Fruit fly (Drosophila melanogaster) whole organism, embryonic: ENCODE results near the gene CG13454.

Experiments
- Antp ChIP-seq: fragments of 200-800 bp; sonication (Bioruptor generic); optimal IDR thresholded peaks from 3 replicates; lab custom pipeline; 2016; ENCODE audit warnings: missing biosample characterization, missing genetic modification characterization
- Atf-2 ChIP-seq: fragments of 200-800 bp; sonication (Bioruptor generic); optimal IDR thresholded peaks from 2 replicates; lab custom pipeline; 2016; ENCODE audit warnings: missing biosample characterization, missing genetic modification characterization
- Awh ChIP-seq: fragments of 200-800 bp; sonication (Bioruptor generic); IDR thresholded peaks from 2 replicates; pipeline ENCODE4, ENCODE4 v1.3.6; 2022; ENCODE audit warnings: missing biosample characterization, missing genetic modification characterization
- C15 ChIP-seq: fragments of 200-800 bp; sonication (Bioruptor generic); IDR thresholded peaks from 3 replicates; pipeline ENCODE4 v1.3.6; 2022; ENCODE audit warnings: missing biosample characterization, missing genetic modification characterization
- CG11456 ChIP-seq: fragments of 200-800 bp; sonication (Bioruptor generic); IDR thresholded peaks from 3 replicates; pipeline ENCODE4 v1.3.6; 2022; ENCODE audit warnings: missing biosample characterization, missing genetic modification characterization
- CG11695 ChIP-seq: fragments of 200-800 bp; sonication (Bioruptor generic); IDR thresholded peaks from 3 replicates; pipeline ENCODE4 v1.3.6; 2022; ENCODE audit warnings: missing biosample characterization, missing genetic modification characterization
- CG11723 ChIP-seq: fragments of 200-800 bp; sonication (Bioruptor generic); optimal IDR thresholded peaks from 2 replicates; lab custom pipeline; 2017; ENCODE audit warnings: missing biosample characterization, mild to moderate bottlenecking, missing genetic modification characterization
- CG12744 ChIP-seq: fragments of 200-800 bp; sonication (Bioruptor generic); optimal IDR thresholded peaks from 2 replicates; lab custom pipeline; 2016; ENCODE audit warnings: missing biosample characterization, missing genetic modification characterization
- CG15479 ChIP-seq: fragments of 200-800 bp; sonication (Bioruptor generic); optimal IDR thresholded peaks from 3 replicates; lab custom pipeline; 2019; ENCODE audit warnings: missing biosample characterization, mild to moderate bottlenecking, missing genetic modification characterization, moderate library complexity
- CG16779 ChIP-seq: fragments of 200-800 bp; sonication (Bioruptor generic); IDR thresholded peaks from 2 replicates; pipeline ENCODE4 v1.3.6; 2022; ENCODE audit warnings: missing biosample characterization, missing genetic modification characterization
- CG1792 ChIP-seq: fragments of 200-800 bp; sonication (Bioruptor generic); optimal IDR thresholded peaks from 2 replicates; lab custom pipeline; 2016; ENCODE audit warnings: missing biosample characterization, missing genetic modification characterization
- CG18764 ChIP-seq: fragments of 200-800 bp; sonication (Bioruptor generic); optimal IDR thresholded peaks from 3 replicates; lab custom pipeline; 2016; ENCODE audit warnings: missing biosample characterization, missing genetic modification characterization
- CG2120 ChIP-seq: fragments of 200-800 bp; sonication (Bioruptor generic); optimal IDR thresholded peaks from 3 replicates; lab custom pipeline; 2016; ENCODE audit warnings: missing biosample characterization, missing genetic modification characterization
- CG30403 ChIP-seq: fragments of 200-800 bp; sonication (Bioruptor generic); optimal IDR thresholded peaks from 3 replicates; lab custom pipeline; 2016; ENCODE audit warnings: missing biosample characterization, missing genetic modification characterization
- CG34224 ChIP-seq: fragments of 200-800 bp; sonication (Bioruptor generic); IDR thresholded peaks from 3 replicates; pipeline ENCODE4 v1.3.6; 2022; ENCODE audit warnings: missing biosample characterization, missing genetic modification characterization; ENCODE audit not compliant: partially characterized antibody
- CG3726 ChIP-seq: fragments of 200-800 bp; sonication (Bioruptor generic); IDR thresholded peaks from 3 replicates; pipeline ENCODE4, ENCODE4 v1.3.6; 2022; ENCODE audit warnings: missing biosample characterization, missing genetic modification characterization
- CG6689 ChIP-seq: fragments of 200-800 bp; sonication (Bioruptor generic); IDR thresholded peaks from 2 replicates; pipeline ENCODE4 v1.3.6; 2022; ENCODE audit warnings: missing biosample characterization, missing genetic modification characterization
- CG7357 ChIP-seq: fragments of 200-800 bp; sonication (Bioruptor generic); IDR thresholded peaks from 3 replicates; pipeline ENCODE4 v1.3.6; 2022; ENCODE audit warnings: missing biosample characterization, missing genetic modification characterization
- CG7556 ChIP-seq: fragments of 200-800 bp; sonication (Bioruptor generic); optimal IDR thresholded peaks from 2 replicates; lab custom pipeline; 2017; ENCODE audit warnings: missing biosample characterization, mild to moderate bottlenecking, missing genetic modification characterization
- CG7745 ChIP-seq: fragments of 200-800 bp; sonication (Bioruptor generic); optimal IDR thresholded peaks from 2 replicates; lab custom pipeline; 2018; ENCODE audit warnings: missing biosample characterization, mild to moderate bottlenecking, missing genetic modification characterization, moderate library complexity
- CG7928 ChIP-seq: fragments of 200-800 bp; sonication (Bioruptor generic); optimal IDR thresholded peaks from 2 replicates; lab custom pipeline; 2017; ENCODE audit warnings: missing biosample characterization, mild to moderate bottlenecking, missing genetic modification characterization
- CG8765 ChIP-seq: fragments of 200-800 bp; sonication (Bioruptor generic); IDR thresholded peaks from 2 replicates; pipeline ENCODE4 v1.3.6; 2022; ENCODE audit warnings: missing biosample characterization, missing genetic modification characterization
- CG9797 ChIP-seq: fragments of 200-800 bp; sonication (Bioruptor generic); optimal IDR thresholded peaks from 3 replicates; lab custom pipeline; 2018; ENCODE audit warnings: missing biosample characterization, mild to moderate bottlenecking, missing genetic modification characterization
- Camta ChIP-seq: fragments of 200-800 bp; sonication (Bioruptor generic); optimal IDR thresholded peaks from 2 replicates; lab custom pipeline; 2016; ENCODE audit warnings: missing biosample characterization, missing genetic modification characterization
- Chrac-16 ChIP-seq: fragments of 200-800 bp; sonication (Bioruptor generic); optimal IDR thresholded peaks from 3 replicates; lab custom pipeline; 2016; ENCODE audit warnings: missing biosample characterization, missing genetic modification characterization
- Doc2 ChIP-seq: fragments of 200-800 bp; sonication (Bioruptor generic); IDR thresholded peaks from 2 replicates; pipeline ENCODE4 v1.3.6; 2022; ENCODE audit warnings: missing biosample characterization, missing genetic modification characterization
- Doc3 ChIP-seq: fragments of 200-800 bp; sonication (Bioruptor generic); IDR thresholded peaks from 3 replicates; pipeline ENCODE4 v1.3.6; 2022; ENCODE audit warnings: missing biosample characterization, missing genetic modification characterization; ENCODE audit not compliant: partially characterized antibody
- E2f1 ChIP-seq: fragments of 200-800 bp; sonication (Bioruptor generic); IDR thresholded peaks from 2 replicates; pipeline ENCODE4 v1.3.6; 2022; ENCODE audit warnings: missing biosample characterization, missing genetic modification characterization
- Ets65A ChIP-seq: fragments of 200-800 bp; sonication (Bioruptor generic); peaks from one replicate; lab custom pipeline; 2016; ENCODE audit warnings: missing biosample characterization, missing genetic modification characterization
- HLH3B ChIP-seq: fragments of 200-800 bp; sonication (Bioruptor generic); IDR thresholded peaks from 2 replicates; pipeline ENCODE4 v1.3.6; 2022; ENCODE audit warnings: missing biosample characterization, missing genetic modification characterization
- HmgZ ChIP-seq: fragments of 200-800 bp; sonication (Bioruptor generic); optimal IDR thresholded peaks from 2 replicates; lab custom pipeline; 2018; ENCODE audit warnings: missing biosample characterization, mild to moderate bottlenecking, missing genetic modification characterization
- MBD-R2 ChIP-seq: fragments of 200-800 bp; sonication (Bioruptor generic); IDR thresholded peaks from 2 replicates; pipeline ENCODE4 v1.3.6; 2022; ENCODE audit warnings: missing biosample characterization, missing genetic modification characterization
- Myb ChIP-seq: fragments of 200-800 bp; sonication (Bioruptor generic); optimal IDR thresholded peaks from 2 replicates; lab custom pipeline; 2016; ENCODE audit warnings: missing biosample characterization, missing genetic modification characterization
- Oli ChIP-seq: fragments of 200-800 bp; sonication (Bioruptor generic); optimal IDR thresholded peaks from 2 replicates; lab custom pipeline; 2018; ENCODE audit warnings: missing biosample characterization, mild to moderate bottlenecking, missing genetic modification characterization, moderate library complexity
- Sox100B ChIP-seq: fragments of 200-800 bp; sonication (Bioruptor generic); optimal IDR thresholded peaks from 3 replicates; lab custom pipeline; 2018; ENCODE audit warnings: missing biosample characterization, mild to moderate bottlenecking, missing genetic modification characterization
- Spps ChIP-seq: fragments of 200-800 bp; sonication (Bioruptor generic); optimal IDR thresholded peaks from 2 replicates; lab custom pipeline; 2018; ENCODE audit warnings: missing biosample characterization, mild to moderate bottlenecking, missing genetic modification characterization
- aop ChIP-seq: fragments of 200-800 bp; sonication (Bioruptor generic); IDR thresholded peaks from 2 replicates; pipeline ENCODE4 v1.3.6; 2022; ENCODE audit warnings: missing biosample characterization, missing genetic modification characterization
- bbx ChIP-seq: fragments of 200-800 bp; sonication (Bioruptor generic); IDR thresholded peaks from 2 replicates; pipeline ENCODE4 v1.3.6; 2022; ENCODE audit warnings: missing biosample characterization, missing genetic modification characterization; ENCODE audit not compliant: partially characterized antibody
- fru ChIP-seq: fragments of >200 bp; optimal IDR thresholded peaks from 2 replicates; lab custom pipeline; 2017
- grn ChIP-seq: fragments of 200-800 bp; sonication (Bioruptor generic); optimal IDR thresholded peaks from 3 replicates; lab custom pipeline; 2017; ENCODE audit warnings: missing biosample characterization, missing genetic modification characterization
- gsb ChIP-seq: fragments of 200-800 bp; sonication (Bioruptor generic); IDR thresholded peaks from 2 replicates; pipeline ENCODE4 v1.3.6; 2022; ENCODE audit warnings: missing biosample characterization, missing genetic modification characterization
- hth ChIP-seq: fragments of >200 bp; optimal IDR thresholded peaks from 2 replicates; lab custom pipeline; 2017; ENCODE audit warnings: inconsistent platforms
- ind ChIP-seq: fragments of 200-800 bp; sonication (Bioruptor generic); optimal IDR thresholded peaks from 3 replicates; lab custom pipeline; 2016; ENCODE audit warnings: missing biosample characterization, missing genetic modification characterization
- nerfin-1 ChIP-seq: fragments of 200-800 bp; sonication (Bioruptor generic); optimal IDR thresholded peaks from 3 replicates; lab custom pipeline; 2019; ENCODE audit warnings: missing biosample characterization, mild to moderate bottlenecking, missing genetic modification characterization, moderate library complexity
- otp ChIP-seq: fragments of 200-800 bp; sonication (Bioruptor generic); IDR thresholded peaks from 3 replicates; pipeline ENCODE4, ENCODE4 v1.3.6; 2022; ENCODE audit warnings: missing biosample characterization, missing genetic modification characterization
- pnt ChIP-seq: fragments of 200-800 bp; sonication (Bioruptor generic); optimal IDR thresholded peaks from 3 replicates; lab custom pipeline; 2016; ENCODE audit warnings: missing biosample characterization, missing genetic modification characterization
- rib ChIP-seq: fragments of 200-800 bp; sonication (Bioruptor generic); IDR thresholded peaks from 2 replicates; pipeline ENCODE4 v1.3.6; 2022; ENCODE audit warnings: missing biosample characterization, missing genetic modification characterization
- shn ChIP-seq: fragments of 200-800 bp; sonication (Bioruptor generic); optimal IDR thresholded peaks from 3 replicates; lab custom pipeline; 2016; ENCODE audit warnings: missing biosample characterization, missing genetic modification characterization
- sisA ChIP-seq: fragments of 200-800 bp; sonication (Bioruptor generic); IDR thresholded peaks from 2 replicates; pipeline ENCODE4 v1.3.6; 2022; ENCODE audit warnings: missing biosample characterization, missing genetic modification characterization
- sob ChIP-seq: fragments of 200-800 bp; sonication (Bioruptor generic); IDR thresholded peaks from 2 replicates; pipeline ENCODE4 v1.3.6; 2022; ENCODE audit warnings: missing biosample characterization, missing genetic modification characterization
- toy ChIP-seq: fragments of 200-800 bp; sonication (Bioruptor generic); IDR thresholded peaks from 2 replicates; pipeline ENCODE4 v1.3.6; 2022; ENCODE audit warnings: missing biosample characterization, missing genetic modification characterization
- yki ChIP-seq: fragments of >200 bp; optimal IDR thresholded peaks from 3 replicates; lab custom pipeline; 2018

Gene CG13454

DNA sequence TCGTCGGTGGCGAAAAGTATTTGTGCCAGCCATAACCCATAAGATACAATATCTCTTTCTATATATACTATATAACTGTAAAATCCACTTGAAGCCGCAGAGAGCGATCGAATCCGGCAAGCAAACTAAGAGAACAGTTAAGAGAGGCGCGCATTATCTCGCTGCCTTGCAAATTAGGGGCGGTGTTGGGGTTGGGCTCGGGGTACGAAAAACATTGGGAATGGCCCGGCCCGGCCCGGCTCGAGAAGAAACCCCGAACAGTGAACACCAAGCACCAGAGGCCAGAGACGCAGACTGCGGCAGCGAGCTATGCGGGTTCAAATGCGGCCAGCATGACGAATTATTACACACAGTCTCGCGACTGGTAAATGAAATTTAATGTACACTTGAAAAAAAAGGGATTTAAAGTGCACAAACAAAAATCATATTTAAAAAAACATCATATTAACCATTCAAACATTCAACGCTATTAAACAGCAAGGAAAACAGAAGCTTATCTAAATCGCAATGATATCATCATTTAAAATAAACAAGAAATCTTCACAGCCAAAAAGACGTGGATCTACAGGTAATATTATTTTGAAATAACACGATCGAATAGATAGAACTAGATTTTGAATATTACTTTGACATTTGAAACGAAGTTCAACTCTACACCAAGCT lies 15.6 kb upstream of the CG13454 start (continued):
- 0 out of 3 replicates have a peak, but pooled peaks have one; percentile 39 for TF ChIP-seq C15
- peak; percentile 42 for TF ChIP-seq sisA
- TF ChIP-seq E2f1 (GFP tag; lab: Robert Waterston, UW): no peak
- peak; percentile 16; the same call in 1 of the 2 replicates for TF ChIP-seq MBD-R2 (GFP tag; lab: Robert Waterston, UW)
- peak; percentile 27 for TF ChIP-seq Antp
- 0 out of 3 replicates have a peak, but pooled peaks have one; percentile 11 for TF ChIP-seq CG3726
- TF ChIP-seq CG11723 (GFP tag; lab: Kevin White, UChicago): no peak
- TF ChIP-seq bbx (GFP tag; lab: Robert Waterston, UW): no peak
- TF ChIP-seq Oli (tag; lab: Kevin White, UChicago): peak; percentile 25
- no peak for TF ChIP-seq pnt (GFP tag; lab: Kevin White, UChicago)
- TF ChIP-seq CG2120 (GFP tag; lab: Kevin White, UChicago): no peak
- no peak for TF ChIP-seq fru
- 0 out of 2 replicates have a peak, but pooled peaks have one; percentile 34 for TF ChIP-seq sob
- peak; percentile 47; the same call in 1 of the 2 replicates for TF ChIP-seq gsb (GFP tag; lab: Robert Waterston, UW)
- peak; percentile 5 for TF ChIP-seq CG1792 (GFP tag; lab: Kevin White, UChicago)
- TF ChIP-seq Myb (GFP tag; lab: Kevin White, UChicago): peak; percentile 14
- no peak for TF ChIP-seq yki (lab: Kevin White, UChicago)
- TF ChIP-seq grn (GFP tag; lab: Kevin White, UChicago): no peak
- peak; percentile 2 for TF ChIP-seq HmgZ (tag; lab: Kevin White, UChicago)
- peak; percentile 52 for TF ChIP-seq ind
- no peak for TF ChIP-seq CG16779 (GFP tag; lab: Robert Waterston, UW)
- peak; percentile 32 for TF ChIP-seq CG30403
- TF ChIP-seq HLH3B (GFP tag; lab: Robert Waterston, UW): no peak; the same call in 1 of the 2 replicates
- peak; percentile 39; the same call in 1 of the 3 replicates for TF ChIP-seq CG11695 (GFP tag; lab: Robert Waterston, UW)
- 0 out of 2 replicates have a peak, but pooled peaks have one; percentile 41 for TF ChIP-seq Awh (GFP tag; lab: Robert Waterston, UW)
- TF ChIP-seq CG7357: no peak
- peak; percentile 54 for TF ChIP-seq CG7556
- no peak for TF ChIP-seq CG12744 (GFP tag; lab: Kevin White, UChicago)
- TF ChIP-seq Chrac-16: peak; percentile 1
- no peak for TF ChIP-seq toy (GFP tag; lab: Robert Waterston, UW)
- TF ChIP-seq rib (GFP tag; lab: Robert Waterston, UW): 0 out of 2 replicates have a peak, but pooled peaks have one; percentile 58
- no peak for TF ChIP-seq CG18764 (GFP tag; lab: Kevin White, UChicago)
- no peak for TF ChIP-seq Camta (GFP tag; lab: Kevin White, UChicago)
- TF ChIP-seq Ets65A (GFP tag; lab: Kevin White, UChicago): no peak
- no peak for TF ChIP-seq hth
- peak; percentile 16 for TF ChIP-seq Atf-2
- TF ChIP-seq nerfin-1 (tag; lab: Kevin White, UChicago): no peak
- peak; percentile 35; the same call in 1 of the 2 replicates for TF ChIP-seq CG8765 (GFP tag; lab: Robert Waterston, UW)
- TF ChIP-seq CG9797: no peak
- no peak for TF ChIP-seq CG15479 (GFP tag; lab: Kevin White, UChicago)
- TF ChIP-seq CG7745 (tag; lab: Kevin White, UChicago): no peak
- TF ChIP-seq aop: no peak
- 0 out of 3 replicates have a peak, but pooled peaks have one; percentile 43 for TF ChIP-seq otp (GFP tag; lab: Robert Waterston, UW)
- peak; percentile 78 for TF ChIP-seq Sox100B (GFP tag; lab: Kevin White, UChicago)
- TF ChIP-seq Doc3: no peak
- TF ChIP-seq CG11456 (GFP tag; lab: Robert Waterston, UW): 0 out of 3 replicates have a peak, but pooled peaks have one; percentile 43
- TF ChIP-seq CG6689 (GFP tag; lab: Robert Waterston, UW): peak; percentile 34; the same call in 1 of the 2 replicates
- TF ChIP-seq CG7928: no peak
- no peak for TF ChIP-seq Doc2
- TF ChIP-seq CG34224: no peak
- TF ChIP-seq Spps: no peak
- no peak for TF ChIP-seq shn
